Worm (Caenorhabditis elegans) whole organism, L3 larva: Measurements from ENCODE around the gene F22B5.5.

Source experiments
- R02D3.7 ChIP-seq: fragments of 150-350 bp; optimal IDR thresholded peaks from 2 replicates; lab custom pipeline; 2014; ENCODE audit warnings: missing biosample characterization, missing genetic modification characterization
- ceh-82 ChIP-seq: fragments of 150-350 bp; optimal IDR thresholded peaks from 2 replicates; lab custom pipeline; 2014; ENCODE audit warnings: missing biosample characterization, missing genetic modification characterization
- egl-27 ChIP-seq: sonication (generic microtip); optimal IDR thresholded peaks from 4 replicates; lab custom pipeline; 2017; ENCODE audit warnings: missing biosample characterization, missing genetic modification reagents, missing genetic modification characterization
- elt-3 ChIP-seq, 3 experiments: fragments of 150-350 bp in 1 of 3; sonication (generic microtip) in 2 of 3; optimal IDR thresholded peaks; 2 replicates in 2 of 3; 4 replicates in 1 of 3; lab custom pipeline; 2014 to 2017; ENCODE audit warnings: missing biosample characterization in 3 of 3, missing genetic modification characterization in 3 of 3
- fos-1 ChIP-seq: fragments of 150-350 bp; optimal IDR thresholded peaks from 2 replicates; lab custom pipeline; 2014; ENCODE audit warnings: missing biosample characterization, missing genetic modification characterization
- hmg-11 ChIP-seq: sonication (generic microtip); optimal IDR thresholded peaks from 2 replicates; lab custom pipeline; 2016; ENCODE audit warnings: missing genetic modification characterization, missing compliant biosample characterization
- jun-1 ChIP-seq: fragments of 150-350 bp; optimal IDR thresholded peaks from 2 replicates; lab custom pipeline; 2014; ENCODE audit warnings: missing biosample characterization, missing genetic modification reagents, missing genetic modification characterization
- nfya-1 ChIP-seq: sonication (generic microtip); optimal IDR thresholded peaks from 2 replicates; lab custom pipeline; 2017; ENCODE audit warnings: missing genetic modification characterization, mild to moderate bottlenecking, missing compliant biosample characterization, antibody characterized with exemption, moderate library complexity; ENCODE audit not compliant: insufficient read depth
- nhr-11 ChIP-seq: fragments of 150-350 bp; optimal IDR thresholded peaks from 2 replicates; lab custom pipeline; 2014; ENCODE audit warnings: missing biosample characterization, missing genetic modification characterization
- nhr-23 ChIP-seq: fragments of 150-350 bp; optimal IDR thresholded peaks from 2 replicates; lab custom pipeline; 2014; ENCODE audit warnings: missing biosample characterization, missing genetic modification reagents, missing genetic modification characterization
- nhr-25 ChIP-seq: sonication (generic microtip); optimal IDR thresholded peaks from 2 replicates; lab custom pipeline; 2017; ENCODE audit warnings: missing biosample characterization, missing genetic modification characterization
- pha-4 ChIP-seq: fragments of 150-350 bp; optimal IDR thresholded peaks from 2 replicates; lab custom pipeline; 2014; ENCODE audit warnings: missing biosample characterization, missing genetic modification reagents, missing genetic modification characterization
- unc-62 ChIP-seq: fragments of 150-350 bp; sonication (generic microtip); optimal IDR thresholded peaks from 4 replicates; lab custom pipeline; 2014; ENCODE audit warnings: missing biosample characterization, missing genetic modification reagents, missing genetic modification characterization

DNA sequence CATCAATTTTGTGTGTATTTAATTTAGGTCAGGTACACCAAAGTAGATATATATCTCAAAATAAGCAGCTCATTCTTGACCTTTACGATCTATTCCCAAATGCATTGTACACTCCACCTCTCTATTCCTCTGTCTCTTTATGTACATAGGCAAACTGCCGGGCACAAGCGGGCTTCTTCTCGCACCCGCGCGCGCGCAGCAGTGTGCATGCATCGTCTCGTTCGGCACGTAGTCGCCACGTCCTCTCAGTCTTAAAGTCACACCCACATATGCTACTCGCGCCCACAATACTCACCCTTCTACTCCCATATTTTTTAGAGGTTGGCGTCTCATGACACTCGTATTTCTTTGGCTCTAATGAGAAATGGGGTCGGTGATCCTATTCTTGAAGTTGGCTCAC, 3.0 kb downstream of the F22B5.5 start:
- TF ChIP-seq jun-1 (no peak), nfya-1 (tag; lab: Kevin White, UChicago) (no peak), elt-3 (tag; optimal IDR thresholded peaks at IDR 0.05; lab: Kevin White, UChicago) (no peak), nhr-11 (tag; lab: Kevin White, UChicago) (no peak), hmg-11 (tag; lab: Kevin White, UChicago) (no peak), egl-27 (tag; lab: Kevin White, UChicago) (no peak), fos-1 (tag; lab: Kevin White, UChicago) (no peak), nhr-25 (tag; lab: Kevin White, UChicago) (no peak), ceh-82 (no peak), R02D3.7 (tag; lab: Kevin White, UChicago) (no peak), nhr-23 (tag; lab: Kevin White, UChicago) (no peak), pha-4 (tag; lab: Kevin White, UChicago) (peak; percentile 73), unc-62 (GFP tag; lab: Kevin White, UChicago) (no peak)
